Worm (Caenorhabditis elegans): ENCODE data around the gene R08C7.4.

DNA sequence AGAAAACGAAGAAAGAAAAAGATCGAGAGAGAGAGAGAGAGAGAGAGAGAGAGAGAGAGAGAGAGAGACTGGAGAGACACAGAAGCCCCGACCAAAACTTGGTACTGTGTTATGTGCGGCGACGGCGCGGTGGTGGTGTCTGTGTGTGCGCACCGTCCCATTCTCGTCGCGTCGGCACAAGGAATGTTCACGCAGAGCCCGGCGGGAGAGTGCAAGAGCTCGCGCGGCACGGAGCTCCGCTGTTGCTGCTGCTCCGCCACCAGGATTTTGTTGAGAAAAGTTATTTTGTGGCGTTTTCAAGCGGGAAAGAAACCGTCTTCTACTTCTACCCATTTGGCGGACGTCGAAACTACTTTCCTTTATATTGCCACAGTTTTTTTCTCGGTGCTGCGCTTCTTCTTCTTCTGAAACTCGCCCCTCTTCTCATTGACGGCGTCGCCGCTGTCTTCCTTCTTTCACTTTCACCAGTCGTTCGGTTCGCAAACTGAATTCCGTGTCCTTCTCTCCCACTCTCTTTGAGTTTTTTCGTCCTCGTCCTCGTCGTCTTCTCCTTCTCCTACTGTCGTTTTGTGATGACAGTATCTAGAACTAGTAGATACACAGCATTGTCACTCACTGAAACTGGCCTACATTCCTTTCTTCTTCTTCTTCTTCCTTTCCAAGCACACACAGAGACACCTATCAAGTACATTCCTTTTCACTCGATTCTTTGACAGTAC, 35.3 kb upstream of the R08C7.4 start:
- TF ChIP-seq ama-1 (optimal IDR thresholded peaks at IDR 0.05), result no peak
- TF ChIP-seq egl-43 (GFP tag; IDR thresholded peaks at IDR 0.05), result no peak
- TF ChIP-seq lin-13 (GFP tag; optimal IDR thresholded peaks at IDR 0.05), result no peak
- no peak for TF ChIP-seq unc-130 (GFP tag; optimal IDR thresholded peaks at IDR 0.05)
- TF ChIP-seq nhr-11 (tag; optimal IDR thresholded peaks at IDR 0.05), result no peak
- no peak for TF ChIP-seq snpc-4 (tag; optimal IDR thresholded peaks at IDR 0.05)

Measured in whole organism, L4 larva.